Worm (Caenorhabditis elegans) whole organism, young adult: Measurements from ENCODE around the gene pygl-1.

Experiments used
- B0019.2 ChIP-seq: fragments of 200-800 bp; sonication (Bioruptor generic); conservative IDR thresholded peaks from 2 replicates; pipeline ENCODE4 v1.3.6; 2022; ENCODE audit warnings: missing genetic modification reagents, missing genetic modification characterization, missing compliant biosample characterization
- B0336.3 ChIP-seq: fragments of 200-800 bp; sonication (Bioruptor generic); IDR thresholded peaks from 2 replicates; pipeline ENCODE4 v1.3.6; 2022; ENCODE audit warnings: missing genetic modification characterization, missing compliant biosample characterization
- F22D6.2 ChIP-seq: sonication (generic microtip); optimal IDR thresholded peaks from 2 replicates; lab custom pipeline; 2016; ENCODE audit warnings: mild to moderate bottlenecking, missing genetic modification characterization, missing compliant biosample characterization
- F23B12.7 ChIP-seq: sonication (generic microtip); optimal IDR thresholded peaks from 2 replicates; lab custom pipeline; 2017; ENCODE audit warnings: missing genetic modification characterization, mild to moderate bottlenecking, missing compliant biosample characterization, antibody characterized with exemption, moderate library complexity; ENCODE audit not compliant: insufficient read depth
- F33H1.4 ChIP-seq: fragments of 200-800 bp; sonication (Bioruptor generic); IDR thresholded peaks from 2 replicates; pipeline ENCODE4 v1.3.6; 2022; ENCODE audit warnings: missing genetic modification reagents, missing genetic modification characterization, missing compliant biosample characterization
- F39B2.1 ChIP-seq: fragments of 200-800 bp; sonication (Bioruptor generic); IDR thresholded peaks from 2 replicates; pipeline ENCODE4 v1.3.6; 2022; ENCODE audit warnings: missing genetic modification reagents, missing genetic modification characterization, missing compliant biosample characterization
- F52B5.7 ChIP-seq: sonication (generic microtip); optimal IDR thresholded peaks from 2 replicates; lab custom pipeline; 2016; ENCODE audit warnings: mild to moderate bottlenecking, missing genetic modification characterization, missing compliant biosample characterization
- F55B11.4 ChIP-seq: sonication (generic microtip); optimal IDR thresholded peaks from 2 replicates; lab custom pipeline; 2016; ENCODE audit warnings: missing compliant biosample characterization, missing genetic modification characterization, borderline replicate concordance; ENCODE audit not compliant: insufficient read depth
- ama-1 ChIP-seq, 3 experiments: fragments of 150-350 bp in 1 of 3; sonication (generic microtip) in 2 of 3; optimal IDR thresholded peaks; 2 replicates each; lab custom pipeline; 2014 to 2018; ENCODE audit warnings: missing biosample characterization in 2 of 3, missing genetic modification characterization in 2 of 3, missing genetic modification reagents in 2 of 3
- aptf-2 ChIP-seq: fragments of 200-800 bp; sonication (Bioruptor generic); conservative IDR thresholded peaks from 2 replicates; pipeline ENCODE4 v1.3.6; 2022; ENCODE audit warnings: missing genetic modification reagents, missing genetic modification characterization, missing compliant biosample characterization
- attf-5 ChIP-seq: fragments of 200-800 bp; sonication (Bioruptor generic); optimal IDR thresholded peaks from 2 replicates; lab custom pipeline; 2018; ENCODE audit warnings: mild to moderate bottlenecking, missing genetic modification characterization, missing compliant biosample characterization
- attf-6 ChIP-seq: fragments of 200-800 bp; sonication (Bioruptor generic); IDR thresholded peaks from 2 replicates; pipeline ENCODE4 v1.3.6; 2022; ENCODE audit warnings: missing genetic modification reagents, missing genetic modification characterization, missing compliant biosample characterization
- bed-2 ChIP-seq: fragments of 200-800 bp; sonication (Bioruptor generic); IDR thresholded peaks from 2 replicates; pipeline ENCODE4 v1.3.6; 2022; ENCODE audit warnings: missing genetic modification reagents, missing genetic modification characterization, missing compliant biosample characterization
- cebp-2 ChIP-seq: fragments of 200-800 bp; sonication (Bioruptor generic); IDR thresholded peaks from 2 replicates; pipeline ENCODE4 v1.3.6; 2022; ENCODE audit warnings: missing genetic modification characterization, missing compliant biosample characterization
- chd-7 ChIP-seq: sonication (generic microtip); optimal IDR thresholded peaks from 2 replicates; lab custom pipeline; 2016; ENCODE audit warnings: mild to moderate bottlenecking, missing genetic modification characterization, moderate library complexity, missing compliant biosample characterization
- die-1 ChIP-seq: sonication (generic microtip); optimal IDR thresholded peaks from 2 replicates; lab custom pipeline; 2016; ENCODE audit warnings: missing genotype, mild to moderate bottlenecking, missing genetic modification characterization, missing compliant biosample characterization
- dox-1 ChIP-seq: fragments of 200-800 bp; sonication (Bioruptor generic); IDR thresholded peaks from 2 replicates; pipeline ENCODE4 v1.3.6; 2022; ENCODE audit warnings: missing genetic modification reagents, missing genetic modification characterization, missing compliant biosample characterization
- egl-18 ChIP-seq: fragments of 200-800 bp; sonication (Bioruptor generic); IDR thresholded peaks from 2 replicates; pipeline ENCODE4 v1.3.6; 2022; ENCODE audit warnings: missing genetic modification reagents, missing genetic modification characterization, missing compliant biosample characterization
- ekl-4 ChIP-seq: fragments of 200-800 bp; sonication (Bioruptor generic); IDR thresholded peaks from 2 replicates; pipeline ENCODE4 v1.3.6; 2022; ENCODE audit warnings: missing genetic modification reagents, missing genetic modification characterization, missing compliant biosample characterization
- ets-4 ChIP-seq: fragments of 200-800 bp; sonication (Bioruptor generic); optimal IDR thresholded peaks from 2 replicates; lab custom pipeline; 2018; ENCODE audit warnings: mild to moderate bottlenecking, missing genetic modification characterization, missing compliant biosample characterization
- hmg-20 ChIP-seq: fragments of 200-800 bp; sonication (Bioruptor generic); IDR thresholded peaks from 2 replicates; pipeline ENCODE4 v1.3.6; 2022; ENCODE audit warnings: missing genetic modification reagents, missing genetic modification characterization, missing compliant biosample characterization
- lin-35 ChIP-seq, 3 experiments: fragments of 150-350 bp in 2 of 3; sonication (generic microtip) in 1 of 3; optimal IDR thresholded peaks; 2 replicates each; lab custom pipeline; 2014 to 2018; ENCODE audit warnings: missing biosample characterization in 3 of 3, missing genetic modification characterization in 3 of 3, missing genetic modification reagents in 3 of 3
- lin-40 ChIP-seq: sonication (generic microtip); optimal IDR thresholded peaks from 2 replicates; lab custom pipeline; 2016; ENCODE audit warnings: missing genetic modification characterization, mild to moderate bottlenecking, missing compliant biosample characterization, missing genotype, missing genetic modification reagents
- lin-54 ChIP-seq: fragments of 200-800 bp; sonication (Bioruptor generic); optimal IDR thresholded peaks from 2 replicates; lab custom pipeline; 2018; ENCODE audit warnings: mild to moderate bottlenecking, missing genetic modification characterization, missing compliant biosample characterization
- madf-10 ChIP-seq: sonication (generic microtip); optimal IDR thresholded peaks from 2 replicates; lab custom pipeline; 2016; ENCODE audit warnings: mild to moderate bottlenecking, missing genetic modification characterization, missing compliant biosample characterization
- madf-8 ChIP-seq: fragments of 200-800 bp; sonication (Bioruptor generic); conservative IDR thresholded peaks from 2 replicates; pipeline ENCODE4 v1.3.6; 2022; ENCODE audit warnings: missing genetic modification reagents, missing genetic modification characterization, missing compliant biosample characterization
- nfya-1 ChIP-seq: sonication (generic microtip); optimal IDR thresholded peaks from 2 replicates; lab custom pipeline; 2017; ENCODE audit warnings: antibody characterized with exemption, missing compliant biosample characterization, missing genetic modification characterization, borderline replicate concordance; ENCODE audit not compliant: insufficient read depth
- nfyb-1 ChIP-seq: fragments of 200-800 bp; sonication (Bioruptor generic); IDR thresholded peaks from 2 replicates; pipeline ENCODE4 v1.3.6; 2022; ENCODE audit warnings: missing genetic modification reagents, missing genetic modification characterization, missing compliant biosample characterization
- nhr-120 ChIP-seq: fragments of 200-800 bp; sonication (Bioruptor generic); IDR thresholded peaks from 2 replicates; pipeline ENCODE4 v1.3.6; 2022; ENCODE audit warnings: missing genetic modification characterization, missing compliant biosample characterization
- nhr-27 ChIP-seq: fragments of 200-800 bp; sonication (Bioruptor generic); optimal IDR thresholded peaks from 2 replicates; lab custom pipeline; 2018; ENCODE audit warnings: mild to moderate bottlenecking, missing genetic modification characterization, moderate library complexity, missing compliant biosample characterization
- rec-8 ChIP-seq, 2 experiments: sonication (generic microtip); optimal IDR thresholded peaks; 2 replicates each; lab custom pipeline; 2016; ENCODE audit warnings: mild to moderate bottlenecking in 2 of 2, missing genetic modification characterization in 2 of 2, missing genetic modification reagents in 2 of 2, missing genotype in 2 of 2, missing biosample characterization in 1 of 2, missing compliant biosample characterization in 1 of 2, moderate library complexity in 1 of 2
- repo-1 ChIP-seq: sonication (generic microtip); optimal IDR thresholded peaks from 2 replicates; lab custom pipeline; 2017; ENCODE audit warnings: mild to moderate bottlenecking, missing genetic modification characterization, missing compliant biosample characterization
- snpc-4 ChIP-seq, 5 experiments: fragments of 150-350 bp in 1 of 5; sonication (generic microtip) in 4 of 5; optimal IDR thresholded peaks; 2 replicates each; lab custom pipeline; 2014 to 2018; ENCODE audit warnings: missing genetic modification characterization in 5 of 5, missing biosample characterization in 3 of 5, antibody characterized with exemption in 2 of 5, mild to moderate bottlenecking in 2 of 5, missing compliant biosample characterization in 2 of 5, missing genotype in 2 of 5, moderate library complexity in 2 of 5, missing genetic modification reagents in 1 of 5

Gene pygl-1

DNA sequence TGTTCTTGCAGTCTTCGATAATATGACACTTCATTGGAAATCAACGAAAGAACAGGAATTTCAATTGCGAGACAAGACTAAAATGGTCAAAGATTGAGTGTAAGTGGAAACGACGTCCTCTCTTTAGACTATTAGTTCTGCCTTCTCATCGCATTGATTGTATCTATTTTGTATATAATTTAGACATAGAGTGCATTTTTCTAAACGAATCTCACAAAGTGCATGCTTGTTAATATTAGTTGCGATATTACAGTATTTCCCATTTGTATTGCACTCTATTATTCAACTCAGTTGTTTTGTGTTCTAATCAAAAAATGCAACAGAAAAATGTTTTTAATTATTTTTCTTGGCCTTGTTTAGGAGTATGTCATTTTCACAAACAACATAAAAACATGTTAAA lies 40.5 kb upstream of the pygl-1 start, which contains the start of gene nhr-93:
Gene nhr-93 (minus strand): TSS at position 101 of the 400 bp plus-strand sequence.
- no peak for TF ChIP-seq dox-1 (GFP tag; lab: Robert Waterston, UW)
- TF ChIP-seq attf-6 (GFP tag; lab: Robert Waterston, UW): no peak
- TF ChIP-seq lin-35 (GFP tag; optimal IDR thresholded peaks at IDR 0.05; lab: Kevin White, UChicago): no peak
- no peak for TF ChIP-seq nfya-1 (tag; lab: Kevin White, UChicago)
- no peak for TF ChIP-seq nhr-120 (GFP tag; lab: Robert Waterston, UW)
- no peak for TF ChIP-seq nfyb-1 (GFP tag; lab: Robert Waterston, UW)
- no peak for TF ChIP-seq lin-54
- TF ChIP-seq ama-1 (optimal IDR thresholded peaks at IDR 0.05; lab: Kevin White, UChicago): no peak
- no peak for TF ChIP-seq ama-1 (GFP tag; optimal IDR thresholded peaks at IDR 0.05; lab: Kevin White, UChicago)
- TF ChIP-seq lin-40 (tag; lab: Kevin White, UChicago): no peak
- TF ChIP-seq B0336.3: no peak
- no peak for TF ChIP-seq F22D6.2
- TF ChIP-seq B0019.2 (GFP tag; lab: Robert Waterston, UW): no peak

DNA sequence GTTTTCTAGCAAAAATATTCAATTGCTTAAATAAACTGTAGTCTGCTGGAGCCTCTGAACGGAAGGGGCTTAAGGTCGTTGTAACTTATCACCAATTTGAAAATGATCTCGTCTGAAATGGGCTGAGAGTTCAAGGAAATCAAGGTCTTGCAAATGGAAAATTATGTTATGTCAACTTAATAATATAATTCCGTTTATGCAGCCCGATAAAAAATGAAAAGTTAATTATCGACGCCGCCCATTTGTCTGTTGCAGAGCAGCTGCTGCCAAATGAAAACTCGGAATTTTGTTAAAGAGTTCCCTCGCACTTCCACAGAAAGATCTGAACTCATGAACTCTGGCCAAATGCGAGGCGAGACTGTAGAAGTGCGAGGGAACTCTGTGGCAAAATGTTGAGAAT lies 37.7 kb upstream of the pygl-1 start, which contains the start of gene srbc-67:
Gene srbc-67 (minus strand): TSS at position 101 of the 400 bp plus-strand sequence.
- TF ChIP-seq egl-18 (no peak), rec-8 (tag; optimal IDR thresholded peaks at IDR 0.05; lab: Kevin White, UChicago) (no peak), snpc-4 (GFP tag; optimal IDR thresholded peaks at IDR 0.05; lab: Kevin White, UChicago) (no peak), snpc-4 (tag; optimal IDR thresholded peaks at IDR 0.05; lab: Kevin White, UChicago) (no peak), ekl-4 (GFP tag; lab: Robert Waterston, UW) (no peak), nhr-27 (no peak), die-1 (no peak), ama-1 (optimal IDR thresholded peaks at IDR 0.05; lab: Kevin White, UChicago) (no peak), ama-1 (GFP tag; optimal IDR thresholded peaks at IDR 0.05; lab: Kevin White, UChicago) (no peak)

DNA sequence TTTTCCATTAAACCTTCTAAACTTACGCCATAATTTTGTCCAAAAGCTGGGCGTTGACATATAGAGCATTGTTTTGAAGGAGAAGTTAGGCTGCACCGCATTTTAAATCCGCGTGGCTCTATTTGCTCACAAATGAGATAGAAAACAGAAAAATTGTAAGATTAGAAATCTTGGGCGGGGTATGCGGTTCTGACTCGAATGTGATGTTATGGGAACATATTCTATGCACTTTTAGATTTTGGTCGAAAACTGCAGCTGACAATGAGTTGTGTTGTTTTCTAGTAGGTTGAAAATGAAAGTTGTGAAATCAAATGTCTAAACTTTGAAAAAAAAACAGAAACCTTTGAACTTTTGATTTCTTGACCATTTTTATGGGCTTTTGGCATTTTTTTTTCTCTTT lies 35.5 kb upstream of the pygl-1 start, which contains the start of gene nhr-222:
Gene nhr-222 (minus strand): TSS at position 101 of the 400 bp plus-strand sequence.
- TF ChIP-seq cebp-2 (GFP tag; lab: Robert Waterston, UW) (no peak), hmg-20 (GFP tag; lab: Robert Waterston, UW) (no peak), madf-8 (GFP tag; lab: Robert Waterston, UW) (no peak), B0019.2 (GFP tag; lab: Robert Waterston, UW) (no peak)

DNA sequence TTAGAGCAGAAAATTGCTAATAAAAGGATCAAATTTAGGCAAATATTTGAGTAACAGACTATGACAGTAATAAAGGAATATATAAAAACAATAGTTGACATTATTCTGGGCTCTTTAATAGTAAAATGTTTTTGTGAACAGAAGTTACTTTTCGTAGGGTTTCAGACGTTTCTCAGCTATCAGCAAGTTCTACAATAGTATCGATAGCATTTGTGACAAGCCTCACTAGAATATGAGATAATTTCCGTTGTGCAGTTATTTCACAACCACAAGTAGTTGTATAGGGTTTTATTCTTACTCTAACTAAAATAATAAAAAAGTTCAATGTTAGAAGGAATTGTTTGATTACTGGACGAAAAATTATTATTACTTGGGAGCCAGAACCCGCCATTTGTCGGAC lies 32.3 kb upstream of the pygl-1 start, which contains the start of gene srbc-68:
Gene srbc-68 (minus strand): TSS at position 101 of the 400 bp plus-strand sequence.
- TF ChIP-seq attf-5 (GFP tag; lab: Kevin White, UChicago): no peak
- TF ChIP-seq F33H1.4 (GFP tag; lab: Robert Waterston, UW): no peak
- no peak for TF ChIP-seq bed-2 (GFP tag; lab: Robert Waterston, UW)
- TF ChIP-seq aptf-2 (GFP tag; lab: Robert Waterston, UW): no peak
- TF ChIP-seq chd-7: no peak
- TF ChIP-seq ets-4: no peak
- no peak for TF ChIP-seq F39B2.1 (GFP tag; lab: Robert Waterston, UW)
- TF ChIP-seq F23B12.7 (tag; lab: Kevin White, UChicago): no peak
- TF ChIP-seq madf-10 (tag; lab: Kevin White, UChicago): no peak
- TF ChIP-seq F52B5.7 (tag; lab: Kevin White, UChicago): no peak
- TF ChIP-seq repo-1 (tag; lab: Kevin White, UChicago): no peak
- no peak for TF ChIP-seq lin-40 (tag; lab: Kevin White, UChicago)
- no peak for TF ChIP-seq F55B11.4 (tag; lab: Kevin White, UChicago)
